Fruit fly (Drosophila melanogaster) whole organism, pupa: ENCODE results near the gene Pmvk.

ENCODE experiments used
- CG32121 ChIP-seq: fragments of 200-800 bp; sonication (Bioruptor generic); IDR thresholded peaks from 2 replicates; pipeline ENCODE4 v1.3.6; 2022; ENCODE audit warnings: missing biosample characterization, missing genetic modification characterization
- EcR ChIP-seq: fragments of 200-800 bp; sonication (Bioruptor generic); optimal IDR thresholded peaks from 3 replicates; lab custom pipeline; 2019; ENCODE audit warnings: missing biosample characterization, missing genetic modification characterization, mild to moderate bottlenecking, moderate library complexity, missing genetic modification reagents
- Pif1A ChIP-seq: fragments of 200-800 bp; sonication (Bioruptor generic); optimal IDR thresholded peaks from 3 replicates; lab custom pipeline; 2016; ENCODE audit warnings: missing biosample characterization, missing genetic modification characterization
- Pif1B ChIP-seq: fragments of 200-800 bp; sonication (Bioruptor generic); optimal IDR thresholded peaks from 3 replicates; lab custom pipeline; 2016; ENCODE audit warnings: missing biosample characterization, missing genetic modification characterization
- rn ChIP-seq: fragments of 200-800 bp; sonication (Bioruptor generic); IDR thresholded peaks from 2 replicates; pipeline ENCODE4 v1.3.6; 2022; ENCODE audit warnings: missing biosample characterization, missing genetic modification characterization

DNA sequence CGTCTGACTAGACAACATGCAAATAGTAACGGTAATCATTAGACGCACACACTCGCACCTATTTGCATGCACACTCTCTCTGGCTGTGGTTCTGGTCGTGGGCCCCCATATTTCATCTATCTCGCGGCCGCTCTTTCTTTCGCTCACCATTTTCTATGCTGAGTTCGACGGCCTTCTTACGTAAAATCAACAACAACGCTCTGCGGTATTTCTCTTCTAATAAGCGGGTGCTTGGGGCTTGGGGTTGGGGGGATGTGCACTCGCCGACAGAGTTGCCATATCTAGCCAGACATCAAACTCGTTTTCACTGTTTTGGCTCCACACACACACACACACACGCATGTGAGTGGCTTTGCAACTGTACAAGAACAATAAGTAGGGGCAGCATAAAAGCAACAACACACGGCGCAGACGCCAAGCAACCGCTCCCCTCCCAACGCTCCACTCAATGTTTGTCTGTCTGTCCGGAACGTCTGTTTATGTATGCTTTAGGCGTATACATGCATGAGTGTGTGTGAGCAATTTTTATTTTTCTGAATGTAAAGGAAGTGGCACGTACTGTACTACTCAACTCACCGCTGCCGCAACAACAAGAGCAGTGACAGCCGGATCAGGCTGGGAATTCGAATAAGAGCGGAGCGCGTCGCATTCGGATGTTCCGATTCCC lies 5.1 kb downstream of the Pmvk start:
- TF ChIP-seq CG32121 (GFP tag; lab: Robert Waterston, UW) (no peak), Pif1B (GFP tag; lab: Kevin White, UChicago) (no peak), Pif1A (GFP tag; lab: Kevin White, UChicago) (no peak), rn (GFP tag; lab: Robert Waterston, UW) (no peak), EcR (GFP tag; lab: Kevin White, UChicago) (peak; percentile 88)
